Fruit fly (Drosophila melanogaster) whole organism, prepupa: Measurements from ENCODE around the gene CG5846.
A peak's percentile ranks its signal among the peaks of the same experiment; 100 is the strongest.

ENCODE experiments used
- Blimp-1 ChIP-seq: fragments of 200-800 bp; sonication (Bioruptor generic); optimal IDR thresholded peaks from 3 replicates; lab custom pipeline; 2017; ENCODE audit warnings: missing biosample characterization, missing genetic modification characterization, mild to moderate bottlenecking, moderate library complexity, missing genetic modification reagents
- CG10631 ChIP-seq: fragments of 200-800 bp; sonication (Bioruptor generic); optimal IDR thresholded peaks from 2 replicates; lab custom pipeline; 2016; ENCODE audit warnings: missing biosample characterization, missing genetic modification characterization
- CG11762 ChIP-seq: fragments of 200-800 bp; sonication (Bioruptor generic); optimal IDR thresholded peaks from 3 replicates; lab custom pipeline; 2016; ENCODE audit warnings: missing biosample characterization, missing genetic modification characterization; ENCODE audit not compliant: insufficient read depth
- CG16779 ChIP-seq: fragments of 200-800 bp; sonication (Bioruptor generic); optimal IDR thresholded peaks from 3 replicates; lab custom pipeline; 2017; ENCODE audit warnings: missing biosample characterization, mild to moderate bottlenecking, missing genetic modification characterization
- CG31627 ChIP-seq: fragments of 200-800 bp; sonication (Bioruptor generic); optimal IDR thresholded peaks from 3 replicates; lab custom pipeline; 2016; ENCODE audit warnings: missing biosample characterization, missing genetic modification characterization
- CG3919 ChIP-seq: fragments of 200-800 bp; sonication (Bioruptor generic); optimal IDR thresholded peaks from 3 replicates; lab custom pipeline; 2016; ENCODE audit warnings: missing biosample characterization, missing genetic modification characterization
- CG4318 ChIP-seq: fragments of 200-800 bp; sonication (Bioruptor generic); optimal IDR thresholded peaks from 3 replicates; lab custom pipeline; 2017; ENCODE audit warnings: missing biosample characterization, mild to moderate bottlenecking, missing genetic modification characterization
- CG6163 ChIP-seq: fragments of 200-800 bp; sonication (Bioruptor generic); IDR thresholded peaks from 3 replicates; pipeline ENCODE4 v1.3.6; 2022; ENCODE audit warnings: missing biosample characterization, missing genetic modification characterization
- CG6276 ChIP-seq: fragments of 200-800 bp; sonication (Bioruptor generic); optimal IDR thresholded peaks from 2 replicates; lab custom pipeline; 2017; ENCODE audit warnings: missing biosample characterization, mild to moderate bottlenecking, missing genetic modification characterization
- CG7368 ChIP-seq: fragments of 200-800 bp; sonication (Bioruptor generic); optimal IDR thresholded peaks from 3 replicates; lab custom pipeline; 2016; ENCODE audit warnings: missing biosample characterization, missing genetic modification characterization
- CG8319 ChIP-seq: fragments of 200-800 bp; sonication (Bioruptor generic); optimal IDR thresholded peaks from 3 replicates; lab custom pipeline; 2016; ENCODE audit warnings: missing biosample characterization, missing genetic modification characterization
- CG8632 ChIP-seq: fragments of 200-800 bp; sonication (Bioruptor generic); optimal IDR thresholded peaks from 3 replicates; lab custom pipeline; 2016; ENCODE audit warnings: missing biosample characterization, missing genetic modification characterization
- CG9139 ChIP-seq: fragments of 200-800 bp; sonication (Bioruptor generic); optimal IDR thresholded peaks from 3 replicates; lab custom pipeline; 2017; ENCODE audit warnings: missing biosample characterization, mild to moderate bottlenecking, missing genetic modification characterization
- Eip78C ChIP-seq: fragments of 200-800 bp; sonication (Bioruptor generic); peaks from one replicate; lab custom pipeline; 2016; ENCODE audit warnings: missing biosample characterization, missing genetic modification characterization
- Eip93F ChIP-seq: fragments of 200-800 bp; sonication (Bioruptor generic); optimal IDR thresholded peaks from 2 replicates; lab custom pipeline; 2016; ENCODE audit warnings: missing biosample characterization, mild to moderate bottlenecking, missing genetic modification characterization
- Ets96B ChIP-seq: fragments of 200-800 bp; optimal IDR thresholded peaks from 2 replicates; lab custom pipeline; 2019; ENCODE audit warnings: missing biosample characterization, mild to moderate bottlenecking, missing genetic modification characterization, moderate library complexity
- Hr39 ChIP-seq: fragments of 200-800 bp; sonication (Bioruptor generic); optimal IDR thresholded peaks from 2 replicates; lab custom pipeline; 2016; ENCODE audit warnings: missing biosample characterization, missing genetic modification characterization
- Hr4 ChIP-seq: fragments of 200-800 bp; sonication (Bioruptor generic); optimal IDR thresholded peaks from 3 replicates; lab custom pipeline; 2016; ENCODE audit warnings: missing biosample characterization, missing genetic modification characterization
- Lpt ChIP-seq: fragments of 200-800 bp; sonication (Bioruptor generic); optimal IDR thresholded peaks from 3 replicates; lab custom pipeline; 2016; ENCODE audit warnings: missing biosample characterization, missing genetic modification characterization
- OdsH ChIP-seq: fragments of 200-800 bp; sonication (Bioruptor generic); optimal IDR thresholded peaks from 3 replicates; lab custom pipeline; 2016; ENCODE audit warnings: missing biosample characterization, missing genetic modification characterization
- Smox ChIP-seq: fragments of 200-800 bp; sonication (Bioruptor generic); optimal IDR thresholded peaks from 3 replicates; lab custom pipeline; 2016; ENCODE audit warnings: missing biosample characterization, missing genetic modification characterization
- Sox102F ChIP-seq: fragments of 200-800 bp; sonication (Bioruptor generic); optimal IDR thresholded peaks from 2 replicates; lab custom pipeline; 2016; ENCODE audit warnings: missing biosample characterization, mild to moderate bottlenecking, missing genetic modification characterization
- Sox14 ChIP-seq: fragments of 200-800 bp; sonication (Bioruptor generic); optimal IDR thresholded peaks from 3 replicates; lab custom pipeline; 2016; ENCODE audit warnings: missing biosample characterization, missing genetic modification characterization
- achi ChIP-seq: fragments of 200-800 bp; sonication (Bioruptor generic); optimal IDR thresholded peaks from 3 replicates; lab custom pipeline; 2016; ENCODE audit warnings: missing biosample characterization, missing genetic modification characterization
- acj6 ChIP-seq: fragments of 200-800 bp; sonication (Bioruptor generic); optimal IDR thresholded peaks from 3 replicates; lab custom pipeline; 2016; ENCODE audit warnings: missing biosample characterization, missing genetic modification characterization
- cyc ChIP-seq: fragments of 200-800 bp; sonication (Bioruptor generic); optimal IDR thresholded peaks from 3 replicates; lab custom pipeline; 2016; ENCODE audit warnings: missing biosample characterization, missing genetic modification characterization
- eg ChIP-seq: fragments of 200-800 bp; sonication (Bioruptor generic); IDR thresholded peaks from 3 replicates; pipeline ENCODE4 v1.3.6; 2022; ENCODE audit warnings: missing biosample characterization, missing genetic modification characterization
- esn ChIP-seq: fragments of 200-800 bp; sonication (Bioruptor generic); optimal IDR thresholded peaks from 2 replicates; lab custom pipeline; 2016; ENCODE audit warnings: missing biosample characterization, mild to moderate bottlenecking, missing genetic modification characterization, moderate library complexity
- fd59A ChIP-seq: fragments of 200-800 bp; sonication (Bioruptor generic); optimal IDR thresholded peaks from 2 replicates; lab custom pipeline; 2017; ENCODE audit warnings: missing biosample characterization, mild to moderate bottlenecking, missing genetic modification characterization, missing genetic modification reagents
- lz ChIP-seq: fragments of 200-800 bp; sonication (Bioruptor generic); optimal IDR thresholded peaks from 3 replicates; lab custom pipeline; 2016; ENCODE audit warnings: missing biosample characterization, missing genetic modification characterization
- net ChIP-seq: fragments of 200-800 bp; sonication (Bioruptor generic); optimal IDR thresholded peaks from 3 replicates; lab custom pipeline; 2016; ENCODE audit warnings: missing biosample characterization, missing genetic modification characterization
- pdm3 ChIP-seq: fragments of 200-800 bp; sonication (Bioruptor generic); optimal IDR thresholded peaks from 3 replicates; lab custom pipeline; 2016; ENCODE audit warnings: missing biosample characterization, missing genetic modification characterization
- salr ChIP-seq, 2 experiments: fragments of 200-800 bp; sonication (Bioruptor generic); optimal IDR thresholded peaks; 3 replicates each; lab custom pipeline; 2016 to 2018; ENCODE audit warnings: missing biosample characterization in 2 of 2, missing genetic modification characterization in 2 of 2, mild to moderate bottlenecking in 1 of 2
- svp ChIP-seq: fragments of 200-800 bp; sonication (Bioruptor generic); peaks from one replicate; lab custom pipeline; 2016; ENCODE audit warnings: missing biosample characterization, missing genetic modification characterization
- topi ChIP-seq: fragments of 200-800 bp; sonication (Bioruptor generic); optimal IDR thresholded peaks from 3 replicates; lab custom pipeline; 2016; ENCODE audit warnings: missing biosample characterization, missing genetic modification characterization
- vri ChIP-seq: fragments of 200-800 bp; sonication (Bioruptor generic); optimal IDR thresholded peaks from 3 replicates; lab custom pipeline; 2016; ENCODE audit warnings: missing biosample characterization, mild to moderate bottlenecking, missing genetic modification characterization

Gene CG5846

dm6 chr2L:9938631-9939256 lies 18.3 kb downstream of the CG5846 start, which contains the start of the genes Datp and CG4619:
Gene Datp (minus strand): TSS chr2L:9938790.
Gene CG4619 (plus strand): TSS chr2L:9938863.
- TF ChIP-seq CG6163 (GFP tag; lab: Robert Waterston, UW) (0 out of 3 replicates have a peak, but pooled peaks have one; percentile 29), cyc (GFP tag; lab: Kevin White, UChicago) (peak; percentile 42), topi (peak; percentile 40), CG8319 (GFP tag; lab: Kevin White, UChicago) (no peak), Ets96B (tag; lab: Kevin White, UChicago) (peak; percentile 13), eg (GFP tag; lab: Robert Waterston, UW) (peak; percentile 56; the same call in 1 of the 3 replicates), CG3919 (peak; percentile 61), lz (GFP tag; lab: Kevin White, UChicago) (peak; percentile 42), CG11762 (peak; percentile 29), vri (GFP tag; lab: Kevin White, UChicago) (peak; percentile 59), Eip78C (peak; percentile 74), net (GFP tag; lab: Kevin White, UChicago) (peak; percentile 39), CG6276 (no peak), CG31627 (peak; percentile 35), fd59A (GFP tag; lab: Kevin White, UChicago) (peak; percentile 19), CG9139 (no peak), Sox14 (GFP tag; lab: Kevin White, UChicago) (peak; percentile 2), CG7368 (peak; percentile 18), achi (no peak), esn (GFP tag; lab: Kevin White, UChicago) (peak; percentile 58)

dm6 chr2L:9937908-9938307 lies 19.1 kb downstream of the CG5846 start, which contains the start of gene Arglu1:
Gene Arglu1 (minus strand): TSS chr2L:9938134.
- TF ChIP-seq Lpt = no peak
- TF ChIP-seq Sox14 (GFP tag; lab: Kevin White, UChicago) = no peak
- no peak for TF ChIP-seq CG8319 (GFP tag; lab: Kevin White, UChicago)
- no peak for TF ChIP-seq CG10631 (GFP tag; lab: Kevin White, UChicago)
- peak; percentile 9 for TF ChIP-seq CG31627
- TF ChIP-seq acj6 (GFP tag; lab: Kevin White, UChicago) = no peak
- TF ChIP-seq CG4318 (GFP tag; lab: Kevin White, UChicago) = no peak
- peak; percentile 40 for TF ChIP-seq cyc (GFP tag; lab: Kevin White, UChicago)
- peak; percentile 41 for TF ChIP-seq lz (GFP tag; lab: Kevin White, UChicago)
- peak; percentile 53; the same call in 2 of the 3 replicates for TF ChIP-seq CG6163 (GFP tag; lab: Robert Waterston, UW)
- TF ChIP-seq, all 60 proteins: peak for 4

- TF ChIP-seq svp (GFP tag; lab: Kevin White, UChicago) = no peak
- TF ChIP-seq fd59A (GFP tag; lab: Kevin White, UChicago) = no peak
- no peak for TF ChIP-seq pdm3
- no peak for TF ChIP-seq Blimp-1
Measured at dm6 chr2L:9933063-9933462, 24.0 kb downstream of the CG5846 start, which contains the start of gene Cpr30F. Gene Cpr30F (minus strand): TSS chr2L:9933163.

- no peak for TF ChIP-seq Ets96B (tag; lab: Kevin White, UChicago)
- no peak for TF ChIP-seq OdsH (GFP tag; lab: Kevin White, UChicago)
- no peak for TF ChIP-seq CG8632 (GFP tag; lab: Kevin White, UChicago)
- no peak for TF ChIP-seq acj6 (GFP tag; lab: Kevin White, UChicago)
- TF ChIP-seq CG8319 (GFP tag; lab: Kevin White, UChicago) = no peak
- TF ChIP-seq topi = no peak
- no peak for TF ChIP-seq Smox (GFP tag; lab: Kevin White, UChicago)
- TF ChIP-seq Hr4 = no peak
- no peak for TF ChIP-seq lz (GFP tag; lab: Kevin White, UChicago)
- TF ChIP-seq Sox102F = no peak
- no peak for TF ChIP-seq Eip93F (GFP tag; lab: Kevin White, UChicago)
- no peak for TF ChIP-seq salr (GFP tag; optimal IDR thresholded peaks at IDR 0.05; lab: Kevin White, UChicago)
- TF ChIP-seq Hr39 (GFP tag; lab: Kevin White, UChicago) = no peak
- TF ChIP-seq CG16779 (tag; lab: Kevin White, UChicago) = no peak
Measured at dm6 chr2L:9930280-9930679, 26.8 kb downstream of the CG5846 start, which contains the start of gene CG42367. Gene CG42367 (plus strand): TSS chr2L:9930580.
